Worm (Caenorhabditis elegans) whole organism, mixed stage, embryonic: ENCODE measurements around the gene fbxa-26.

Experiments
- ces-1 ChIP-seq: fragments of 150-350 bp; optimal IDR thresholded peaks from 2 replicates; lab custom pipeline; 2014; ENCODE audit warnings: missing biosample characterization, missing genetic modification reagents, missing genetic modification characterization
- elt-3 ChIP-seq: fragments of 150-350 bp; optimal IDR thresholded peaks from 2 replicates; lab custom pipeline; 2014; ENCODE audit warnings: missing biosample characterization, missing genetic modification characterization
- lin-13 ChIP-seq: fragments of 150-350 bp; optimal IDR thresholded peaks from 2 replicates; lab custom pipeline; 2014; ENCODE audit warnings: missing biosample characterization, missing genetic modification characterization
- nhr-76 ChIP-seq: sonication (generic microtip); optimal IDR thresholded peaks from 2 replicates; lab custom pipeline; 2017; ENCODE audit warnings: missing biosample characterization, missing genetic modification characterization
- pha-4 ChIP-seq: fragments of 150-350 bp; optimal IDR thresholded peaks from 2 replicates; lab custom pipeline; 2018; ENCODE audit warnings: missing biosample characterization, missing genetic modification reagents, missing genetic modification characterization
- sptf-1 ChIP-seq: sonication (generic microtip); optimal IDR thresholded peaks from 2 replicates; lab custom pipeline; 2017; ENCODE audit warnings: mild to moderate bottlenecking, missing genetic modification characterization, moderate library complexity, missing compliant biosample characterization
- unc-62 ChIP-seq: fragments of 150-350 bp; optimal IDR thresholded peaks from 2 replicates; lab custom pipeline; 2014; ENCODE audit warnings: missing biosample characterization, missing genetic modification reagents, missing genetic modification characterization

ce11 chrIII:1324513-1324912 lies 17.8 kb downstream of the fbxa-26 start, which contains the start of gene fbxa-14:
- TF ChIP-seq sptf-1 (tag; lab: Kevin White, UChicago) = no peak
- no peak for TF ChIP-seq pha-4 (tag; lab: Kevin White, UChicago)
- no peak for TF ChIP-seq unc-62 (GFP tag; lab: Kevin White, UChicago)
- no peak for TF ChIP-seq elt-3 (tag; lab: Kevin White, UChicago)
- TF ChIP-seq ces-1 = no peak
- no peak for TF ChIP-seq lin-13 (tag; lab: Kevin White, UChicago)
- no peak for TF ChIP-seq nhr-76 (tag; lab: Kevin White, UChicago)
